Worm (Caenorhabditis elegans) whole organism, L2 larva: ENCODE data around the gene Y48A6B.3.

ENCODE experiments used
- C34F6.9 ChIP-seq: fragments of 150-350 bp; optimal IDR thresholded peaks from 2 replicates; lab custom pipeline; 2014; ENCODE audit warnings: missing biosample characterization, missing genetic modification characterization
- F13H6.1 ChIP-seq: sonication (generic microtip); optimal IDR thresholded peaks from 2 replicates; lab custom pipeline; 2016; ENCODE audit warnings: missing genetic modification characterization, missing compliant biosample characterization
- Y55F3AM.14 ChIP-seq: fragments of 200-800 bp; sonication (Bioruptor generic); optimal IDR thresholded peaks from 2 replicates; lab custom pipeline; 2018; ENCODE audit warnings: mild to moderate bottlenecking, missing genetic modification characterization, missing compliant biosample characterization
- ZK546.5 ChIP-seq: sonication (generic microtip); optimal IDR thresholded peaks from 2 replicates; lab custom pipeline; 2017; ENCODE audit warnings: missing biosample characterization, missing genetic modification characterization
- alr-1 ChIP-seq: fragments of 150-350 bp; optimal IDR thresholded peaks from 2 replicates; lab custom pipeline; 2014; ENCODE audit warnings: missing biosample characterization, missing genetic modification characterization
- aly-2 ChIP-seq: fragments of 150-350 bp; optimal IDR thresholded peaks from 2 replicates; lab custom pipeline; 2014; ENCODE audit warnings: missing biosample characterization, missing genetic modification characterization
- ama-1 ChIP-seq: fragments of 150-350 bp; optimal IDR thresholded peaks from 2 replicates; lab custom pipeline; 2018; ENCODE audit warnings: inconsistent platforms
- blmp-1 ChIP-seq: sonication (generic microtip); optimal IDR thresholded peaks from 2 replicates; lab custom pipeline; 2017; ENCODE audit warnings: missing genetic modification characterization, mild to moderate bottlenecking, missing compliant biosample characterization, antibody characterized with exemption, moderate library complexity; ENCODE audit not compliant: insufficient read depth
- ceh-16 ChIP-seq: fragments of 150-350 bp; optimal IDR thresholded peaks from 2 replicates; lab custom pipeline; 2014; ENCODE audit warnings: missing biosample characterization, missing genetic modification characterization
- ceh-82 ChIP-seq: fragments of 150-350 bp; optimal IDR thresholded peaks from 2 replicates; lab custom pipeline; 2014; ENCODE audit warnings: missing biosample characterization, missing genetic modification characterization
- crh-2 ChIP-seq: sonication (generic microtip); optimal IDR thresholded peaks from 2 replicates; lab custom pipeline; 2017; ENCODE audit warnings: missing biosample characterization, missing genetic modification characterization
- egl-27 ChIP-seq: sonication (generic microtip); optimal IDR thresholded peaks from 3 replicates; lab custom pipeline; 2017; ENCODE audit warnings: missing biosample characterization, missing genetic modification reagents, missing genetic modification characterization
- elt-1 ChIP-seq: fragments of 150-350 bp; optimal IDR thresholded peaks from 2 replicates; lab custom pipeline; 2014; ENCODE audit warnings: missing biosample characterization, missing genetic modification characterization
- elt-3 ChIP-seq: sonication (generic microtip); optimal IDR thresholded peaks from 2 replicates; lab custom pipeline; 2017; ENCODE audit warnings: missing biosample characterization, missing genetic modification characterization
- fos-1 ChIP-seq: fragments of 150-350 bp; optimal IDR thresholded peaks from 2 replicates; lab custom pipeline; 2014; ENCODE audit warnings: missing biosample characterization, missing genetic modification characterization
- gmeb-1 ChIP-seq: fragments of 150-350 bp; optimal IDR thresholded peaks from 2 replicates; lab custom pipeline; 2014; ENCODE audit warnings: missing biosample characterization, missing genetic modification characterization
- lin-11 ChIP-seq: fragments of 150-350 bp; sonication (generic microtip); optimal IDR thresholded peaks from 2 replicates; lab custom pipeline; 2014; ENCODE audit warnings: missing biosample characterization, missing genetic modification characterization, inconsistent platforms, mixed read lengths
- lin-13 ChIP-seq: fragments of 150-350 bp; optimal IDR thresholded peaks from 2 replicates; lab custom pipeline; 2014; ENCODE audit warnings: missing biosample characterization, missing genetic modification reagents, missing genetic modification characterization
- lin-39 ChIP-seq: fragments of 150-350 bp; optimal IDR thresholded peaks from 2 replicates; lab custom pipeline; 2014; ENCODE audit warnings: missing biosample characterization, missing genetic modification reagents, missing genetic modification characterization
- lsy-2 ChIP-seq, 2 experiments: fragments of 150-350 bp in 1 of 2; sonication (generic microtip) in 1 of 2; optimal IDR thresholded peaks; 2 replicates each; lab custom pipeline; 2014 to 2017; ENCODE audit warnings: missing biosample characterization in 2 of 2, missing genetic modification characterization in 2 of 2
- mdl-1 ChIP-seq, 2 experiments: fragments of 150-350 bp in 1 of 2; sonication (generic microtip) in 1 of 2; optimal IDR thresholded peaks; 2 replicates each; lab custom pipeline; 2017; ENCODE audit warnings: missing biosample characterization in 2 of 2, missing genetic modification characterization in 2 of 2
- nhr-10 ChIP-seq: sonication (generic microtip); optimal IDR thresholded peaks from 2 replicates; lab custom pipeline; 2017; ENCODE audit warnings: missing biosample characterization, missing genetic modification characterization
- nhr-11 ChIP-seq: fragments of 150-350 bp; optimal IDR thresholded peaks from 2 replicates; lab custom pipeline; 2014; ENCODE audit warnings: missing biosample characterization, missing genetic modification characterization
- nhr-12 ChIP-seq: fragments of 150-350 bp; optimal IDR thresholded peaks from 2 replicates; lab custom pipeline; 2014; ENCODE audit warnings: missing biosample characterization, missing genetic modification characterization
- nhr-21 ChIP-seq: fragments of 150-350 bp; optimal IDR thresholded peaks from 2 replicates; lab custom pipeline; 2014; ENCODE audit warnings: missing biosample characterization, missing genetic modification characterization
- nhr-23 ChIP-seq: fragments of 150-350 bp; optimal IDR thresholded peaks from 2 replicates; lab custom pipeline; 2014; ENCODE audit warnings: missing biosample characterization, missing genetic modification reagents, missing genetic modification characterization
- nhr-237 ChIP-seq: fragments of 150-350 bp; optimal IDR thresholded peaks from 2 replicates; lab custom pipeline; 2014; ENCODE audit warnings: missing biosample characterization, missing genetic modification characterization
- nhr-25 ChIP-seq: fragments of 150-350 bp; sonication (generic microtip); optimal IDR thresholded peaks from 3 replicates; lab custom pipeline; 2014; ENCODE audit warnings: missing biosample characterization, missing genetic modification characterization
- nhr-6 ChIP-seq: fragments of 150-350 bp; optimal IDR thresholded peaks from 2 replicates; lab custom pipeline; 2014; ENCODE audit warnings: missing biosample characterization, missing genetic modification characterization
- nhr-77 ChIP-seq: fragments of 150-350 bp; optimal IDR thresholded peaks from 2 replicates; lab custom pipeline; 2014; ENCODE audit warnings: missing biosample characterization, missing genetic modification characterization
- peb-1 ChIP-seq: fragments of 150-350 bp; optimal IDR thresholded peaks from 2 replicates; lab custom pipeline; 2014; ENCODE audit warnings: missing biosample characterization, missing genetic modification characterization
- skn-1 ChIP-seq: sonication (generic microtip); optimal IDR thresholded peaks from 2 replicates; lab custom pipeline; 2017; ENCODE audit warnings: missing biosample characterization, missing genetic modification characterization
- sma-3 ChIP-seq: sonication (generic microtip); optimal IDR thresholded peaks from 2 replicates; lab custom pipeline; 2016; ENCODE audit warnings: missing genetic modification reagents, missing genetic modification characterization, missing compliant biosample characterization
- sma-9 ChIP-seq, 2 experiments: fragments of 150-350 bp in 1 of 2; sonication (generic microtip) in 1 of 2; optimal IDR thresholded peaks; 2 replicates each; lab custom pipeline; 2014 to 2016; ENCODE audit warnings: missing genetic modification characterization in 2 of 2, mild to moderate bottlenecking in 1 of 2, missing biosample characterization in 1 of 2, missing compliant biosample characterization in 1 of 2, missing genetic modification reagents in 1 of 2, moderate library complexity in 1 of 2
- snpc-4 ChIP-seq: fragments of 150-350 bp; optimal IDR thresholded peaks from 2 replicates; lab custom pipeline; 2014; ENCODE audit warnings: missing biosample characterization, missing genetic modification characterization
- unc-39 ChIP-seq: fragments of 150-350 bp; optimal IDR thresholded peaks from 2 replicates; lab custom pipeline; 2014; ENCODE audit warnings: missing biosample characterization, missing genetic modification characterization
- unc-55 ChIP-seq: fragments of 150-350 bp; sonication (generic microtip); optimal IDR thresholded peaks from 3 replicates; lab custom pipeline; 2014; ENCODE audit warnings: missing biosample characterization, missing genetic modification reagents, missing genetic modification characterization
- zag-1 ChIP-seq: fragments of 150-350 bp; optimal IDR thresholded peaks from 2 replicates; lab custom pipeline; 2014; ENCODE audit warnings: missing biosample characterization, missing genetic modification characterization
- ztf-1 ChIP-seq: fragments of 200-800 bp; sonication (Bioruptor generic); conservative IDR thresholded peaks from 2 replicates; pipeline ENCODE4 v1.3.6; 2022; ENCODE audit warnings: missing genetic modification characterization, missing compliant biosample characterization
- ztf-11 ChIP-seq: sonication (generic microtip); optimal IDR thresholded peaks from 2 replicates; lab custom pipeline; 2017; ENCODE audit warnings: missing biosample characterization, missing genetic modification characterization

Y48A6B.3 gene

DNA sequence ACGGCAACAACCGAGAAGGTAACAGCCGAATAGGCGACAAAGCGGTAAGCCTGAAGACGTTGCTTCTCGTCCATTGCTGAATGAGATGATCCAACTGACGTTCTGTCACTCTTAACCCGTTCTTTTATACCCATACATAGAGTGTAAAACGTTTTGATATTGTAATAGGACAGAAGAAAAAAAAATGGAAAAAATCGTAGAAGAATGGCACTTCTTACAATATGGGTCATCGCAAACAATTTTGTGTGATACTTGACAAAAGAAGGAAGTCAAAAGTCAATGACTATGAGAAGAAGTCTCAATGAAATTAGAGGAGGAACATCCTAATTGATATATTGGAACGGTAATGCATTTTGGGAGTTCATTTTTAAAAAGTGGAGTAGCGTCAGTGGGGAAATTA lies 24.9 kb upstream of the Y48A6B.3 start, which contains the start of gene col-92:
TSS of gene col-92 (minus strand) at position 101 of the 400 bp plus-strand sequence.
- TF ChIP-seq nhr-11 (no peak), nhr-77 (tag; lab: Kevin White, UChicago) (no peak), ztf-11 (tag; lab: Kevin White, UChicago) (no peak), F13H6.1 (tag; lab: Kevin White, UChicago) (no peak), lin-13 (no peak), lin-39 (tag; lab: Kevin White, UChicago) (no peak), zag-1 (tag; lab: Kevin White, UChicago) (no peak), peb-1 (tag; lab: Kevin White, UChicago) (no peak), ceh-82 (no peak), nhr-6 (tag; lab: Kevin White, UChicago) (no peak), crh-2 (tag; lab: Kevin White, UChicago) (no peak), unc-55 (GFP tag; lab: Kevin White, UChicago) (no peak), blmp-1 (no peak)

DNA sequence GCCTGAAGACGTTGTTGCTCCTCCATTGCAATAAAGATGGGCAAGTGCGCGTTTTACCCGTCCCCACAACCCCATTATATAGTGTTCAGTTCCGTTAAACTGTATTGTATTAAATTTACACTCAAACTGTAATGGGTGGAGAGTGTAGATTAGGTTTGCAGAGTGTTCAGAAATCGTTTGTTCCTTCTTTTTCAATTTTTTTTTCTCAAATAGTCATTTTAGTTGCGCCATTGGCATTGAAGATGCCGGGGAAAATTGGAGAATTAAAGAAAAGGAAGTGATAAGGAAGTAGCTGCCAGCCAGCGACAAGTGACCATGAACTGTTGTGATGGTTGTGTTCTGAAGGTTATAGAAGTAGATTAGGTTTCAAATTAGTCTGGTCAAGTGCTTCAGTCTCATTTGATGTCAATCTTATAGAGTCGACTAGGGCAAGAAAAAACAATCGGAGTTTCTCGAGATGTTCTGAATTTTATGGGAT lies 22.4 kb upstream of the Y48A6B.3 start, which contains the start of gene col-93:
TSS of gene col-93 (minus strand) at position 51 of the 478 bp plus-strand sequence.
- TF ChIP-seq alr-1 (tag; lab: Kevin White, UChicago) (no peak), sma-3 (GFP tag; lab: Kevin White, UChicago) (no peak), blmp-1 (peak; percentile 24), nhr-25 (tag; lab: Kevin White, UChicago) (peak; percentile 21), snpc-4 (tag; lab: Kevin White, UChicago) (no peak)
- TF ChIP-seq, all 48 proteins: peak for 2

DNA sequence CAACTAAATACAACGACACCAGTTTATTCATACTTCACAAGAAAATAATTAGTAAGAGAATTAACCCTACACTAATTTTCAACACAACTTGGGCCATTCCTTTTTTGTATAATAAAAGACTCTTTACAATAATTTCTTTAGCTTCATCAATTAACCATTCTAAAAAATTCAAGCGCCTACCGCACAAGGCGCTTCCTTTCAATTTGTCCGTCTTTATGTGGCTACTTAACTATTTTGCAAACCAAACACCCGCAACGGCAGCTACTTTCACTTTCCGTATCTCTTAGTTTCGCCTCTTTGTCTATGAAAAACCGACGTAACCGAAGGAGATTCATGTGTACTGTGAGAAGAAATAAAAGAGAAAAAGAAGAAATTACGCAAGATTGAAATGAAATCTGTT lies 21.6 kb upstream of the Y48A6B.3 start:
- peak; percentile 16 for TF ChIP-seq blmp-1
- TF ChIP-seq, all 48 proteins: peak for 1; not testable (repeated sequence) for 47

DNA sequence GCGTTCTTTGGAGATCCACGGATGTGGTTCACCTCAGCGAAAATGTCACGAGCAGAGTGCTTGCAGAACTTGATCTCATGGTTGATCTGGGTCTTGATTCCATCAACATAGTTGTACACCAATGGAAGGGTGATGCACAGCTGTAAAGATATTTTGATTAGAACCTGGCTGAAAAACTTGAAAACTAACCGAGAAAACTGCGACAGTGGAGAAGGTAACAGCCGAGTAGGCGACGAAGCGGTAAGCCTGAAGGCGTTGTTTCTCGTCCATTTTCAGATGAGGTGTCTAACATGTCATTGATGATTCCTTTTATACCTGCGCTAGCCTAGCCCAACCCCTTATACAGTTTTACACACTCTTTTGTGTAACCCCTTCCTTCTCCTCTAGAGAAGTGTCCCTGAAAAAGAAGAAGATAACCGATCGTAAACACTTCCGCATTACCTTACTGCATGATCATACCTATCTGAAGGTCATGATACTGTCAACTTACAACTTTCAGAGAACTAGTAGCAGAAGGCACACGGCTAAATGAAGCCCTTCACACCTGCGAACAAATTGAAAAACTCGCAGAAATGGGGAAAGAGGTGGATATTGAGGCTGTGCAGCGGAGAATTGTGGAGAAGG lies 20.3 kb upstream of the Y48A6B.3 start, which contains the start of gene col-94:
TSS of gene col-94 (minus strand) at position 313 of the 624 bp plus-strand sequence.
- TF ChIP-seq crh-2 (tag; lab: Kevin White, UChicago) (peak; percentile 27), ama-1 (lab: Kevin White, UChicago) (peak; percentile 45), ztf-11 (tag; lab: Kevin White, UChicago) (no peak), nhr-25 (tag; lab: Kevin White, UChicago) (peak; percentile 39), snpc-4 (tag; lab: Kevin White, UChicago) (peak; percentile 6), fos-1 (tag; lab: Kevin White, UChicago) (peak; percentile 0)

DNA sequence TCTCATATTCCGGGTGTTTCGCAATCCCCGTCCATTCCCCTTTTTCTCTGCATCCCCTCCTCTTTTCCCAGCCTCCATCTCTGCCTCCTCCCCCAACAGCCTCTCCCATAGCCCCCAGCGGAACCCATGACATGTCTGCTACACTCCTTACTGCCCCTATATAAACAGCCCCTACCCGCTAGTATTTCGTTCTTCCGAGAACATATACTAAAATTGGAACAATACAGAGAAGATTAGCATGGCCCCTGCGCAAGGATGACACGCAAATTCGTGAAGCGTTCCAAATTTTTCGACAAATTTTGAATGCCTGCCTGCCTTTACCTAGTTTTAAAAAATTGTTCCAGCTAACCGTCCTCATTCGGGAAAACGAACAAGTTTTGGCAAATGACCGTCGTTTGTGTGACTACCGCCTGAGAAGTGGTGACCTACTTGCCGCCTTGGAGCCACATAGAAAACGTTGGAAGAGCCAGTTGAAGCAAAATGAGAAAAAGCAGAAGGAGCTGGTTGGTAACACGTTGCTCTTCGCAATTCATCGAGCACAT lies 18.5 kb upstream of the Y48A6B.3 start:
- TF ChIP-seq ceh-16 (tag; lab: Kevin White, UChicago) (peak; percentile 90), lsy-2 (tag; optimal IDR thresholded peaks at IDR 0.05; lab: Kevin White, UChicago) (peak; percentile 93 to 94), mdl-1 (tag; optimal IDR thresholded peaks at IDR 0.05; lab: Kevin White, UChicago) (peak; percentile 66 to 74), lin-13 (peak; percentile 97), zag-1 (tag; lab: Kevin White, UChicago) (peak; percentile 89), gmeb-1 (tag; lab: Kevin White, UChicago) (peak; percentile 93), F13H6.1 (tag; lab: Kevin White, UChicago) (peak; percentile 96), C34F6.9 (peak; percentile 93), sma-9 (GFP tag; optimal IDR thresholded peaks at IDR 0.05; lab: Kevin White, UChicago) (peak; percentile 98), sma-9 (tag; optimal IDR thresholded peaks at IDR 0.05; lab: Kevin White, UChicago) (no peak), elt-1 (tag; lab: Kevin White, UChicago) (no peak), egl-27 (peak; percentile 93), nhr-10 (peak; percentile 93), nhr-21 (tag; lab: Kevin White, UChicago) (peak; percentile 98), blmp-1 (peak; percentile 82), lin-11 (tag; lab: Kevin White, UChicago) (peak; percentile 83), ztf-1 (GFP tag; lab: Robert Waterston, UW) (0 out of 2 replicates have a peak, but pooled peaks have one; percentile 53), alr-1 (tag; lab: Kevin White, UChicago) (no peak), nhr-6 (tag; lab: Kevin White, UChicago) (peak; percentile 96), fos-1 (tag; lab: Kevin White, UChicago) (peak; percentile 80), elt-3 (tag; lab: Kevin White, UChicago) (no peak), crh-2 (tag; lab: Kevin White, UChicago) (peak; percentile 98), snpc-4 (tag; lab: Kevin White, UChicago) (peak; percentile 100), sma-3 (GFP tag; lab: Kevin White, UChicago) (peak; percentile 95), skn-1 (tag; lab: Kevin White, UChicago) (peak; percentile 61), aly-2 (tag; lab: Kevin White, UChicago) (peak; percentile 86), unc-55 (GFP tag; lab: Kevin White, UChicago) (peak; percentile 92), unc-39 (tag; lab: Kevin White, UChicago) (no peak), nhr-12 (peak; percentile 51), nhr-23 (no peak), ZK546.5 (tag; lab: Kevin White, UChicago) (peak; percentile 47), ztf-11 (tag; lab: Kevin White, UChicago) (peak; percentile 76), nhr-237 (tag; lab: Kevin White, UChicago) (peak; percentile 86), Y55F3AM.14 (GFP tag; lab: Kevin White, UChicago) (peak; percentile 93)
